Worm (Caenorhabditis elegans): ENCODE results near the gene far-8.

- TF ChIP-seq elt-3 (tag; optimal IDR thresholded peaks at IDR 0.05) (no peak), ama-1 (optimal IDR thresholded peaks at IDR 0.05) (no peak), nhr-76 (tag; optimal IDR thresholded peaks at IDR 0.05) (no peak), egl-27 (tag; optimal IDR thresholded peaks at IDR 0.05) (no peak), fos-1 (tag; optimal IDR thresholded peaks at IDR 0.05) (no peak), ztf-11 (tag; optimal IDR thresholded peaks at IDR 0.05) (no peak), sea-2 (GFP tag; optimal IDR thresholded peaks at IDR 0.05) (no peak)
Observed at ce11 chrIII:869869-870268, 27.1 kb downstream of the far-8 start, which contains the start of gene T24C4.2.

All from whole organism, L3 larva.